Fruit fly (Drosophila melanogaster) whole organism, embryonic: ENCODE measurements around the gene CG2854.

ENCODE experiments used
- Abd-B ChIP-seq: fragments of 200-800 bp; sonication (Bioruptor generic); optimal IDR thresholded peaks from 2 replicates; lab custom pipeline; 2018; ENCODE audit warnings: missing biosample characterization, mild to moderate bottlenecking, missing genetic modification characterization, moderate library complexity
- Asciz ChIP-seq: fragments of 200-800 bp; sonication (Bioruptor generic); optimal IDR thresholded peaks from 2 replicates; lab custom pipeline; 2017; ENCODE audit warnings: missing biosample characterization, mild to moderate bottlenecking, missing genetic modification characterization, missing genetic modification reagents
- CG1024 ChIP-seq: fragments of 200-800 bp; sonication (Bioruptor generic); IDR thresholded peaks from 2 replicates; pipeline ENCODE4 v1.3.6; 2022; ENCODE audit warnings: missing biosample characterization, missing genetic modification characterization
- CG10267 ChIP-seq: fragments of 200-800 bp; sonication (Bioruptor generic); optimal IDR thresholded peaks from 2 replicates; lab custom pipeline; 2018; ENCODE audit warnings: missing biosample characterization, mild to moderate bottlenecking, missing genetic modification characterization, moderate library complexity
- CG10274 ChIP-seq: fragments of 200-800 bp; sonication (Bioruptor generic); optimal IDR thresholded peaks from 3 replicates; lab custom pipeline; 2017; ENCODE audit warnings: missing biosample characterization, mild to moderate bottlenecking, missing genetic modification characterization
- CG10979 ChIP-seq: fragments of 200-800 bp; sonication (Bioruptor generic); optimal IDR thresholded peaks from 2 replicates; lab custom pipeline; 2018; ENCODE audit warnings: missing biosample characterization, mild to moderate bottlenecking, missing genetic modification characterization, moderate library complexity
- CG11456 ChIP-seq: fragments of 200-800 bp; sonication (Bioruptor generic); IDR thresholded peaks from 3 replicates; pipeline ENCODE4 v1.3.6; 2022; ENCODE audit warnings: missing biosample characterization, missing genetic modification characterization
- CG14050 ChIP-seq: fragments of 200-800 bp; sonication (Bioruptor generic); IDR thresholded peaks from 3 replicates; pipeline ENCODE4 v1.3.6; 2022; ENCODE audit warnings: missing biosample characterization, missing genetic modification characterization
- CG16815 ChIP-seq: fragments of 200-800 bp; sonication (Bioruptor generic); optimal IDR thresholded peaks from 3 replicates; lab custom pipeline; 2017; ENCODE audit warnings: missing biosample characterization, mild to moderate bottlenecking, missing genetic modification characterization
- CG17361 ChIP-seq: fragments of 200-800 bp; sonication (Bioruptor generic); IDR thresholded peaks from 3 replicates; pipeline ENCODE4 v1.3.6; 2022; ENCODE audit warnings: missing biosample characterization, missing genetic modification characterization
- CG17385 ChIP-seq: fragments of 200-800 bp; sonication (Bioruptor generic); optimal IDR thresholded peaks from 3 replicates; lab custom pipeline; 2018; ENCODE audit warnings: missing biosample characterization, mild to moderate bottlenecking, missing genetic modification characterization
- CG17568 ChIP-seq: fragments of 200-800 bp; sonication (Bioruptor generic); optimal IDR thresholded peaks from 2 replicates; lab custom pipeline; 2018; ENCODE audit warnings: missing biosample characterization, mild to moderate bottlenecking, missing genetic modification characterization, moderate library complexity
- CG18599 ChIP-seq: fragments of 200-800 bp; sonication (Bioruptor generic); optimal IDR thresholded peaks from 3 replicates; lab custom pipeline; 2017; ENCODE audit warnings: missing biosample characterization, missing genetic modification characterization, mild to moderate bottlenecking, moderate library complexity, missing genetic modification reagents
- CG2116 ChIP-seq: fragments of 200-800 bp; sonication (Bioruptor generic); optimal IDR thresholded peaks from 3 replicates; lab custom pipeline; 2018; ENCODE audit warnings: missing biosample characterization, mild to moderate bottlenecking, missing genetic modification characterization
- CG2889 ChIP-seq: fragments of 200-800 bp; sonication (Bioruptor generic); IDR thresholded peaks from 3 replicates; pipeline ENCODE4 v1.3.6; 2022; ENCODE audit warnings: missing biosample characterization, missing genetic modification characterization
- CG30403 ChIP-seq: fragments of 200-800 bp; sonication (Bioruptor generic); optimal IDR thresholded peaks from 3 replicates; lab custom pipeline; 2016; ENCODE audit warnings: missing biosample characterization, missing genetic modification characterization
- CG3163 ChIP-seq: fragments of 200-800 bp; sonication (Bioruptor generic); optimal IDR thresholded peaks from 3 replicates; lab custom pipeline; 2016; ENCODE audit warnings: missing biosample characterization, missing genetic modification characterization
- CG34422 ChIP-seq: fragments of 200-800 bp; sonication (Bioruptor generic); IDR thresholded peaks from 3 replicates; pipeline ENCODE4 v1.3.6; 2022; ENCODE audit warnings: missing biosample characterization, missing genetic modification characterization
- CG4404 ChIP-seq: fragments of 200-800 bp; sonication (Bioruptor generic); IDR thresholded peaks from 2 replicates; pipeline ENCODE4 v1.3.6; 2022; ENCODE audit warnings: missing biosample characterization, missing genetic modification characterization
- CG6654 ChIP-seq: fragments of 200-800 bp; sonication (Bioruptor generic); optimal IDR thresholded peaks from 2 replicates; lab custom pipeline; 2017; ENCODE audit warnings: missing biosample characterization, mild to moderate bottlenecking, missing genetic modification characterization
- CG7839 ChIP-seq: fragments of 200-800 bp; sonication (Bioruptor generic); optimal IDR thresholded peaks from 3 replicates; lab custom pipeline; 2018; ENCODE audit warnings: missing biosample characterization, mild to moderate bottlenecking, missing genetic modification characterization, moderate library complexity
- CG8944 ChIP-seq: fragments of 200-800 bp; sonication (Bioruptor generic); optimal IDR thresholded peaks from 3 replicates; lab custom pipeline; 2016; ENCODE audit warnings: missing biosample characterization, missing genetic modification characterization
- CG9727 ChIP-seq: fragments of 200-800 bp; sonication (Bioruptor generic); optimal IDR thresholded peaks from 3 replicates; lab custom pipeline; 2017; ENCODE audit warnings: missing biosample characterization, mild to moderate bottlenecking, missing genetic modification characterization
- CHES-1-like ChIP-seq: fragments of 200-800 bp; sonication (Bioruptor generic); optimal IDR thresholded peaks from 2 replicates; lab custom pipeline; 2016; ENCODE audit warnings: missing biosample characterization, missing genetic modification characterization
- Dbx ChIP-seq: fragments of 200-800 bp; sonication (Bioruptor generic); IDR thresholded peaks from 3 replicates; pipeline ENCODE4 v1.3.6; 2022; ENCODE audit warnings: missing biosample characterization, missing genetic modification characterization
- Doc3 ChIP-seq: fragments of 200-800 bp; sonication (Bioruptor generic); IDR thresholded peaks from 3 replicates; pipeline ENCODE4 v1.3.6; 2022; ENCODE audit warnings: missing biosample characterization, missing genetic modification characterization; ENCODE audit not compliant: partially characterized antibody
- E2f2 ChIP-seq: fragments of 200-800 bp; sonication (Bioruptor generic); IDR thresholded peaks from 2 replicates; pipeline ENCODE4 v1.3.6; 2022; ENCODE audit warnings: missing biosample characterization, missing genetic modification characterization
- Hr3 ChIP-seq: fragments of 200-800 bp; sonication (Bioruptor generic); optimal IDR thresholded peaks from 3 replicates; lab custom pipeline; 2016; ENCODE audit warnings: missing biosample characterization, missing genetic modification characterization
- Nf-YB ChIP-seq: fragments of 200-800 bp; sonication (Bioruptor generic); optimal IDR thresholded peaks from 3 replicates; lab custom pipeline; 2019; ENCODE audit warnings: missing biosample characterization, mild to moderate bottlenecking, missing genetic modification characterization, moderate library complexity
- Six4 ChIP-seq: fragments of 200-800 bp; sonication (Bioruptor generic); optimal IDR thresholded peaks from 2 replicates; lab custom pipeline; 2016; ENCODE audit warnings: missing biosample characterization, missing genetic modification characterization
- Stat92E ChIP-seq, 3 experiments: fragments of >200 bp in 2 of 3; fragments of 200-800 bp in 1 of 3; sonication (Bioruptor generic) in 1 of 3; optimal IDR thresholded peaks; 2 replicates each; lab custom pipeline; 2017 to 2019; ENCODE audit warnings: missing biosample characterization in 3 of 3, missing genetic modification characterization in 3 of 3, mild to moderate bottlenecking in 1 of 3, moderate library complexity in 1 of 3
- amos ChIP-seq: fragments of 200-800 bp; sonication (Bioruptor generic); IDR thresholded peaks from 2 replicates; pipeline ENCODE4 v1.3.6; 2022; ENCODE audit warnings: missing biosample characterization, missing genetic modification characterization; ENCODE audit not compliant: partially characterized antibody
- crol ChIP-seq: fragments of 200-800 bp; sonication (Bioruptor generic); IDR thresholded peaks from 2 replicates; pipeline ENCODE4 v1.3.6; 2022; ENCODE audit warnings: missing biosample characterization, missing genetic modification characterization
- dm ChIP-seq: fragments of 200-800 bp; sonication (Bioruptor generic); optimal IDR thresholded peaks from 3 replicates; lab custom pipeline; 2016; ENCODE audit warnings: missing biosample characterization, missing genetic modification characterization
- en ChIP-seq: fragments of 200-800 bp; sonication (Bioruptor generic); optimal IDR thresholded peaks from 2 replicates; lab custom pipeline; 2016; ENCODE audit warnings: missing biosample characterization, missing genetic modification characterization
- exex ChIP-seq: fragments of 200-800 bp; sonication (Bioruptor generic); optimal IDR thresholded peaks from 4 replicates; lab custom pipeline; 2018; ENCODE audit warnings: missing biosample characterization, mild to moderate bottlenecking, missing genetic modification characterization, moderate library complexity
- fd102C ChIP-seq: fragments of 200-800 bp; sonication (Bioruptor generic); optimal IDR thresholded peaks from 2 replicates; lab custom pipeline; 2018; ENCODE audit warnings: missing biosample characterization, mild to moderate bottlenecking, missing genetic modification characterization, moderate library complexity
- fru ChIP-seq: fragments of >200 bp; optimal IDR thresholded peaks from 2 replicates; lab custom pipeline; 2017
- fu2 ChIP-seq: fragments of 200-800 bp; sonication (Bioruptor generic); optimal IDR thresholded peaks from 2 replicates; lab custom pipeline; 2016; ENCODE audit warnings: missing biosample characterization, missing genetic modification characterization
- gem ChIP-seq: fragments of 200-800 bp; sonication (Bioruptor generic); optimal IDR thresholded peaks from 2 replicates; lab custom pipeline; 2019; ENCODE audit warnings: missing biosample characterization, mild to moderate bottlenecking, missing genetic modification characterization, moderate library complexity
- gro ChIP-seq: fragments of 200-800 bp; sonication (Bioruptor generic); optimal IDR thresholded peaks from 2 replicates; lab custom pipeline; 2016; ENCODE audit warnings: missing biosample characterization, missing genetic modification characterization
- gt ChIP-seq: fragments of 200-800 bp; sonication (Bioruptor generic); IDR thresholded peaks from 2 replicates; pipeline ENCODE4 v1.3.6; 2022; ENCODE audit warnings: missing biosample characterization, missing genetic modification characterization
- ham ChIP-seq: fragments of 200-800 bp; sonication (Bioruptor generic); IDR thresholded peaks from 2 replicates; pipeline ENCODE4 v1.3.6; 2022; ENCODE audit warnings: missing biosample characterization, missing genetic modification characterization
- hth ChIP-seq: fragments of >200 bp; optimal IDR thresholded peaks from 2 replicates; lab custom pipeline; 2017; ENCODE audit warnings: inconsistent platforms
- jing ChIP-seq: fragments of 200-800 bp; sonication (Bioruptor generic); optimal IDR thresholded peaks from 2 replicates; lab custom pipeline; 2018; ENCODE audit warnings: missing biosample characterization, mild to moderate bottlenecking, missing genetic modification characterization
- nerfin-2 ChIP-seq: fragments of 200-800 bp; sonication (Bioruptor generic); IDR thresholded peaks from 2 replicates; pipeline ENCODE4 v1.3.6; 2022; ENCODE audit warnings: missing biosample characterization, missing genetic modification characterization; ENCODE audit not compliant: partially characterized antibody
- onecut ChIP-seq: fragments of 200-800 bp; sonication (Bioruptor generic); IDR thresholded peaks from 2 replicates; pipeline ENCODE4 v1.3.6; 2022; ENCODE audit warnings: missing biosample characterization, missing genetic modification characterization
- pita ChIP-seq: fragments of 200-800 bp; sonication (Bioruptor generic); optimal IDR thresholded peaks from 2 replicates; lab custom pipeline; 2017; ENCODE audit warnings: missing biosample characterization, mild to moderate bottlenecking, missing genetic modification characterization
- schlank ChIP-seq: fragments of 200-800 bp; sonication (Bioruptor generic); optimal IDR thresholded peaks from 2 replicates; lab custom pipeline; 2018; ENCODE audit warnings: missing biosample characterization, mild to moderate bottlenecking, missing genetic modification characterization
- sens ChIP-seq: fragments of 200-800 bp; sonication (Bioruptor generic); peaks from one replicate; lab custom pipeline; 2016; ENCODE audit warnings: missing biosample characterization, missing genetic modification characterization
- zen ChIP-seq: fragments of 200-800 bp; sonication (Bioruptor generic); optimal IDR thresholded peaks from 3 replicates; lab custom pipeline; 2018; ENCODE audit warnings: missing biosample characterization, mild to moderate bottlenecking, missing genetic modification characterization, moderate library complexity

CG2854 gene

DNA sequence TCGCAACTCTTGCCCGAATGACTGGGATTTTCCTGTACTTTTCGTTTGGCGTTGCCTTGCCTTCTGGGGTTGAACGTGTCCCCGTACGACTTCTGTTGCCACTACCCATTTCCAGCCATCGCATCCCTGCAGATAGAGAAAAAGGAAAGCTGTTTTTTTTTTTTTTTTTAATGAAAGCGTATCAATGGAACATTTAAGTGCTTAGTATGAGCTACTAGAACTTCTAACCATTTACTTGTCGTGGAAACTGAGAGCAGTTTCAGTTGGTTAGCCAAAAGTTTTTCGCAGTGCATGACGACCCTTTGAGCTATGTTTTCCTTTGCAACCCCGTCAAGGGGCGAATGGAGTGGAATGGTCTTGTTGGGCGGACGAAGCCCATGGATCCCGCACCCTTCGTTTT lies 2.4 kb downstream of the CG2854 start (continued):
- TF ChIP-seq E2f2 (GFP tag; lab: Robert Waterston, UW): peak; percentile 56
- no peak for TF ChIP-seq nerfin-2 (GFP tag; lab: Robert Waterston, UW)
- TF ChIP-seq CG18599 (GFP tag; lab: Kevin White, UChicago): peak; percentile 84
- no peak for TF ChIP-seq hth (lab: Kevin White, UChicago)
- peak; percentile 70 for TF ChIP-seq CG8944 (GFP tag; lab: Kevin White, UChicago)
- TF ChIP-seq pita (GFP tag; lab: Kevin White, UChicago): no peak
- TF ChIP-seq CG10979: peak; percentile 56
- TF ChIP-seq Asciz: no peak
- TF ChIP-seq zen (tag; lab: Kevin White, UChicago): no peak
- peak; percentile 42 for TF ChIP-seq CG10267 (tag; lab: Kevin White, UChicago)
- peak; percentile 83 for TF ChIP-seq CG30403
- TF ChIP-seq gt (GFP tag; lab: Robert Waterston, UW): no peak
- TF ChIP-seq CG6654 (GFP tag; lab: Kevin White, UChicago): no peak
- no peak for TF ChIP-seq Stat92E (GFP tag; optimal IDR thresholded peaks at IDR 0.05; lab: Kevin White, UChicago)
- peak; percentile 63 for TF ChIP-seq CG1024 (GFP tag; lab: Robert Waterston, UW)
- peak; percentile 78 for TF ChIP-seq CHES-1-like (GFP tag; lab: Kevin White, UChicago)
- peak; percentile 95 for TF ChIP-seq sens (GFP tag; lab: Kevin White, UChicago)
- TF ChIP-seq amos (GFP tag; lab: Robert Waterston, UW): no peak
- peak; percentile 59; the same call in 1 of the 3 replicates for TF ChIP-seq CG2889 (GFP tag; lab: Robert Waterston, UW)
- peak; percentile 72 for TF ChIP-seq Hr3
- TF ChIP-seq fru (lab: Kevin White, UChicago): no peak
- peak; percentile 31 for TF ChIP-seq Nf-YB (GFP tag; lab: Kevin White, UChicago)
- TF ChIP-seq dm (GFP tag; lab: Kevin White, UChicago): peak; percentile 64
- peak; percentile 24 for TF ChIP-seq CG2116 (GFP tag; lab: Kevin White, UChicago)
- TF ChIP-seq CG14050: peak; percentile 88
- TF ChIP-seq jing (GFP tag; lab: Kevin White, UChicago): peak; percentile 10
- TF ChIP-seq CG4404 (GFP tag; lab: Robert Waterston, UW): peak; percentile 57; the same call in 1 of the 2 replicates
- peak; percentile 25 for TF ChIP-seq en (GFP tag; lab: Kevin White, UChicago)
- TF ChIP-seq CG16815 (GFP tag; lab: Kevin White, UChicago): peak; percentile 65
- TF ChIP-seq CG7839: peak; percentile 81
- peak; percentile 56 for TF ChIP-seq Six4
- TF ChIP-seq ham: no peak
- no peak for TF ChIP-seq schlank (tag; lab: Kevin White, UChicago)
- TF ChIP-seq Doc3 (GFP tag; lab: Robert Waterston, UW): no peak
- no peak for TF ChIP-seq CG10274 (GFP tag; lab: Kevin White, UChicago)
- TF ChIP-seq CG17568 (GFP tag; lab: Kevin White, UChicago): peak; percentile 32
- TF ChIP-seq Abd-B: peak; percentile 44
- no peak for TF ChIP-seq fd102C (GFP tag; lab: Kevin White, UChicago)
- peak; percentile 65 for TF ChIP-seq CG17385 (GFP tag; lab: Kevin White, UChicago)
- TF ChIP-seq CG3163: peak; percentile 68
- TF ChIP-seq gem (tag; lab: Kevin White, UChicago): peak; percentile 81
- TF ChIP-seq CG17361 (GFP tag; lab: Robert Waterston, UW): peak; percentile 25; the same call in 1 of the 3 replicates
- peak; percentile 39 for TF ChIP-seq CG9727 (GFP tag; lab: Kevin White, UChicago)
- 0 out of 3 replicates have a peak, but pooled peaks have one; percentile 22 for TF ChIP-seq CG34422 (GFP tag; lab: Robert Waterston, UW)
- peak; percentile 81 for TF ChIP-seq gro (GFP tag; lab: Kevin White, UChicago)
- peak; percentile 58 for TF ChIP-seq fu2 (GFP tag; lab: Kevin White, UChicago)
- peak; percentile 61 for TF ChIP-seq onecut
- TF ChIP-seq CG11456 (GFP tag; lab: Robert Waterston, UW): peak; percentile 69; the same call in 1 of the 3 replicates
- peak; percentile 62; the same call in 1 of the 3 replicates for TF ChIP-seq Dbx (GFP tag; lab: Robert Waterston, UW)
- peak; percentile 51; the same call in 1 of the 2 replicates for TF ChIP-seq crol (GFP tag; lab: Robert Waterston, UW)
- TF ChIP-seq exex (tag; lab: Kevin White, UChicago): peak; percentile 2
